Worm (Caenorhabditis elegans): Measurements from ENCODE around the gene rom-1.

The rom-1 gene

DNA sequence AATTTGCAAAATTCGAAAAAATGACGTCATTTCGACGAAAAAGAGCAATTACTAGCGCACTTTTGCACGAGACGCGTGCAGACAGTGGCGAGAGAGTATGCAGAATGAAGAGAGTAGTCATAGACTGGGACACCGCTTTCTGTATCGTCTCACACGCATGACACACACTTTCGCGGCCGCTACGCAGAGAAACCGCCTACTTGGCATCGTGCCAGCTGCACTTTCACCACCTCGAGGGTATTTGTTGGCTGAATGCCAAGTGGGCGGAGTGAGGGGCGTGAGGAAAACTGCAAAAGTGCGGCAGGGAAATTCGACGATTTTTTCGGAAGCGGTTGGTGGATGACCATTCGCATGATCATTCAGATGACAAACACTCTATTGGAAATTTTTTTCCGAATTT lies 7.3 kb upstream of the rom-1 start (continued):
- TF ChIP-seq K11D2.4 (GFP tag; IDR thresholded peaks at IDR 0.05): peak; percentile 98
- no peak for TF ChIP-seq xnd-1 (tag; optimal IDR thresholded peaks at IDR 0.05)
- peak; percentile 97 for TF ChIP-seq pbrm-1 (GFP tag; IDR thresholded peaks at IDR 0.05)
- peak; percentile 94 for TF ChIP-seq F37B4.10 (GFP tag; IDR thresholded peaks at IDR 0.05)
- peak; percentile 95 for TF ChIP-seq madf-3 (GFP tag; IDR thresholded peaks at IDR 0.05)
- no peak for TF ChIP-seq him-1 (tag; optimal IDR thresholded peaks at IDR 0.05)
- TF ChIP-seq attf-5 (GFP tag; optimal IDR thresholded peaks at IDR 0.05): peak; percentile 99
- peak; percentile 96 for TF ChIP-seq athp-1 (tag; optimal IDR thresholded peaks at IDR 0.05)
- peak; percentile 87 for TF ChIP-seq cebp-1 (GFP tag; IDR thresholded peaks at IDR 0.05)
- peak; percentile 98 for TF ChIP-seq cebp-1 (tag; optimal IDR thresholded peaks at IDR 0.05)
- no peak for TF ChIP-seq snpc-1.3 (tag; optimal IDR thresholded peaks at IDR 0.05; ENCODE audit: insufficient read depth)
- TF ChIP-seq aptf-2 (GFP tag; conservative IDR thresholded peaks at IDR 0.05): peak; percentile 73; the same call in 1 of the 2 replicates
- TF ChIP-seq akir-1 (GFP tag; optimal IDR thresholded peaks at IDR 0.05): peak; percentile 86
- TF ChIP-seq nhr-179 (tag; optimal IDR thresholded peaks at IDR 0.05): no peak
- no peak for TF ChIP-seq nfya-1 (tag; optimal IDR thresholded peaks at IDR 0.05; ENCODE audit: borderline replicate concordance, insufficient read depth)
- no peak for TF ChIP-seq lsy-27 (tag; optimal IDR thresholded peaks at IDR 0.05; ENCODE audit: borderline replicate concordance, insufficient read depth)
- TF ChIP-seq nhr-90 (tag; optimal IDR thresholded peaks at IDR 0.05): peak; percentile 97
- TF ChIP-seq F57C9.4 (tag; optimal IDR thresholded peaks at IDR 0.05): peak; percentile 58
- TF ChIP-seq fkh-3 (tag; optimal IDR thresholded peaks at IDR 0.05): no peak
- TF ChIP-seq bed-2 (GFP tag; IDR thresholded peaks at IDR 0.05): peak; percentile 86
- no peak for TF ChIP-seq F55B11.4 (tag; optimal IDR thresholded peaks at IDR 0.05; ENCODE audit: borderline replicate concordance, insufficient read depth)
- TF ChIP-seq C06A6.2 (GFP tag; conservative IDR thresholded peaks at IDR 0.05): peak; percentile 100
- TF ChIP-seq snpc-1.1 (tag; optimal IDR thresholded peaks at IDR 0.05; ENCODE audit: insufficient read depth): no peak
- TF ChIP-seq D2030.7 (GFP tag; IDR thresholded peaks at IDR 0.05): peak; percentile 41
- TF ChIP-seq sdz-38 (tag; optimal IDR thresholded peaks at IDR 0.05): no peak
- TF ChIP-seq sptf-2 (GFP tag; optimal IDR thresholded peaks at IDR 0.05): peak; percentile 58
- no peak for TF ChIP-seq T26A5.8 (tag; optimal IDR thresholded peaks at IDR 0.05)
- peak; percentile 99 for TF ChIP-seq ets-4 (GFP tag; optimal IDR thresholded peaks at IDR 0.05)
- TF ChIP-seq let-607 (tag; optimal IDR thresholded peaks at IDR 0.05): peak; percentile 94 to 95
- TF ChIP-seq zfh-2 (GFP tag; conservative IDR thresholded peaks at IDR 0.05): peak; percentile 100
- TF ChIP-seq F22D6.2 (tag; optimal IDR thresholded peaks at IDR 0.05): peak; percentile 93
- peak; percentile 100 for TF ChIP-seq B0336.3 (GFP tag; IDR thresholded peaks at IDR 0.05)
- peak; percentile 91 for TF ChIP-seq die-1 (tag; optimal IDR thresholded peaks at IDR 0.05)
- TF ChIP-seq nhr-120 (GFP tag; IDR thresholded peaks at IDR 0.05): no peak
- TF ChIP-seq Y56A3A.18 (GFP tag; IDR thresholded peaks at IDR 0.05): peak; percentile 88
- no peak for TF ChIP-seq aptf-3 (GFP tag; IDR thresholded peaks at IDR 0.05)
- TF ChIP-seq Y95B8A.8 (GFP tag; IDR thresholded peaks at IDR 0.05): peak; percentile 96
- peak; percentile 92 for TF ChIP-seq lin-26 (GFP tag; IDR thresholded peaks at IDR 0.05)
- TF ChIP-seq nfya-2 (GFP tag; IDR thresholded peaks at IDR 0.05): no peak
- peak; percentile 95 for TF ChIP-seq hmg-1.2 (GFP tag; IDR thresholded peaks at IDR 0.05)
- TF ChIP-seq egl-18 (GFP tag; IDR thresholded peaks at IDR 0.05): peak; percentile 94
- TF ChIP-seq let-526 (GFP tag; IDR thresholded peaks at IDR 0.05): peak; percentile 99
- TF ChIP-seq ztf-3 (GFP tag; optimal IDR thresholded peaks at IDR 0.05): peak; percentile 98
- TF ChIP-seq pha-4 (tag; optimal IDR thresholded peaks at IDR 0.05): peak; percentile 84
- peak; percentile 92 for TF ChIP-seq gei-17 (GFP tag; optimal IDR thresholded peaks at IDR 0.05)
- peak; percentile 98 for TF ChIP-seq egl-44 (GFP tag; IDR thresholded peaks at IDR 0.05)
- TF ChIP-seq lin-54 (GFP tag; optimal IDR thresholded peaks at IDR 0.05): peak; percentile 96
- peak; percentile 83; the same call in 1 of the 2 replicates for TF ChIP-seq hmg-20 (GFP tag; IDR thresholded peaks at IDR 0.05)

Data from whole organism, young adult.